Worm (Caenorhabditis elegans) whole organism, L4 larva: ENCODE data around the gene T19C4.5.
A peak's percentile ranks its signal among the peaks of the same experiment; 100 is the strongest.

Source experiments
- D1046.2 ChIP-seq: fragments of 200-800 bp; sonication (Bioruptor generic); IDR thresholded peaks from 2 replicates; pipeline ENCODE4 v1.3.6; 2022; ENCODE audit warnings: missing genetic modification characterization, missing compliant biosample characterization
- F10B5.3 ChIP-seq: sonication (generic microtip); optimal IDR thresholded peaks from 2 replicates; lab custom pipeline; 2016; ENCODE audit warnings: mild to moderate bottlenecking, missing genetic modification characterization, missing compliant biosample characterization
- F37D6.2 ChIP-seq: sonication (generic microtip); optimal IDR thresholded peaks from 2 replicates; lab custom pipeline; 2016; ENCODE audit warnings: mild to moderate bottlenecking, missing genetic modification characterization, missing compliant biosample characterization
- F44E2.7 ChIP-seq: fragments of 200-800 bp; sonication (Bioruptor generic); IDR thresholded peaks from 2 replicates; pipeline ENCODE4 v2.1.2; 2022; ENCODE audit warnings: missing genetic modification characterization, missing compliant biosample characterization
- T20F7.1 ChIP-seq: fragments of 200-800 bp; sonication (Bioruptor generic); optimal IDR thresholded peaks from 2 replicates; lab custom pipeline; 2018; ENCODE audit warnings: mild to moderate bottlenecking, missing genetic modification characterization, missing compliant biosample characterization
- Y105C5A.15 ChIP-seq: fragments of 200-800 bp; sonication (Bioruptor generic); IDR thresholded peaks from 2 replicates; pipeline ENCODE4 v1.3.6; 2022; ENCODE audit warnings: missing genetic modification characterization, missing compliant biosample characterization
- Y5F2A.4 ChIP-seq: fragments of 200-800 bp; sonication (Bioruptor generic); optimal IDR thresholded peaks from 2 replicates; lab custom pipeline; 2018; ENCODE audit warnings: mild to moderate bottlenecking, missing genetic modification characterization, missing compliant biosample characterization
- Y75B8A.6 ChIP-seq: fragments of 200-800 bp; sonication (Bioruptor generic); IDR thresholded peaks from 2 replicates; pipeline ENCODE4 v1.3.6; 2022; ENCODE audit warnings: missing genetic modification reagents, missing genetic modification characterization, missing compliant biosample characterization
- ZK337.2 ChIP-seq: fragments of 200-800 bp; sonication (Bioruptor generic); IDR thresholded peaks from 2 replicates; pipeline ENCODE4 v1.3.6; 2022; ENCODE audit warnings: missing genetic modification reagents, missing genetic modification characterization, missing compliant biosample characterization
- arid-1 ChIP-seq: fragments of 200-800 bp; sonication (Bioruptor generic); conservative IDR thresholded peaks from 2 replicates; pipeline ENCODE4 v1.3.6; 2022; ENCODE audit warnings: missing genetic modification reagents, missing genetic modification characterization, missing compliant biosample characterization
- attf-4 ChIP-seq: sonication (generic microtip); optimal IDR thresholded peaks from 3 replicates; lab custom pipeline; 2017; ENCODE audit warnings: missing biosample characterization, missing genetic modification characterization
- ctbp-1 ChIP-seq: fragments of 200-800 bp; sonication (Bioruptor generic); IDR thresholded peaks from 2 replicates; pipeline ENCODE4 v1.3.6; 2022; ENCODE audit warnings: missing genetic modification reagents, missing genetic modification characterization, missing compliant biosample characterization
- daf-16 ChIP-seq, 3 experiments: sonication (generic microtip); optimal IDR thresholded peaks; 2 replicates each; lab custom pipeline; 2016 to 2017; ENCODE audit warnings: missing genetic modification characterization in 3 of 3, missing genetic modification reagents in 3 of 3, mild to moderate bottlenecking in 2 of 3, missing compliant biosample characterization in 2 of 3, missing biosample characterization in 1 of 3, moderate library complexity in 1 of 3
- egl-27 ChIP-seq: sonication (generic microtip); optimal IDR thresholded peaks from 3 replicates; lab custom pipeline; 2017; ENCODE audit warnings: missing biosample characterization, missing genetic modification reagents, missing genetic modification characterization
- egl-43 ChIP-seq: fragments of 200-800 bp; sonication (Bioruptor generic); IDR thresholded peaks from 2 replicates; pipeline ENCODE4 v1.3.6; 2022; ENCODE audit warnings: missing genetic modification reagents, missing genetic modification characterization, missing compliant biosample characterization
- fkh-10 ChIP-seq: fragments of 150-350 bp; optimal IDR thresholded peaks from 2 replicates; lab custom pipeline; 2014; ENCODE audit warnings: missing biosample characterization, missing genetic modification reagents, missing genetic modification characterization
- fos-1 ChIP-seq: fragments of 150-350 bp; optimal IDR thresholded peaks from 2 replicates; lab custom pipeline; 2014; ENCODE audit warnings: missing biosample characterization, missing genetic modification characterization
- gei-8 ChIP-seq: fragments of 200-800 bp; sonication (Bioruptor generic); optimal IDR thresholded peaks from 2 replicates; lab custom pipeline; 2018; ENCODE audit warnings: mild to moderate bottlenecking, missing genetic modification characterization, missing compliant biosample characterization
- hif-1 ChIP-seq, 2 experiments: sonication (generic microtip); optimal IDR thresholded peaks; 2 replicates each; lab custom pipeline; 2016 to 2017; ENCODE audit warnings: missing compliant biosample characterization in 2 of 2, missing genetic modification characterization in 2 of 2, missing genetic modification reagents in 2 of 2, missing genotype in 2 of 2, mild to moderate bottlenecking in 1 of 2
- hlh-30 ChIP-seq: sonication (generic microtip); optimal IDR thresholded peaks from 2 replicates; lab custom pipeline; 2017; ENCODE audit warnings: antibody characterized with exemption, mild to moderate bottlenecking, missing genetic modification characterization, missing compliant biosample characterization; ENCODE audit not compliant: insufficient read depth
- lin-1 ChIP-seq: fragments of 200-800 bp; sonication (Bioruptor generic); IDR thresholded peaks from 2 replicates; pipeline ENCODE4 v1.3.6; 2022; ENCODE audit warnings: missing genetic modification reagents, missing genetic modification characterization, missing compliant biosample characterization
- lin-13 ChIP-seq: fragments of 150-350 bp; optimal IDR thresholded peaks from 2 replicates; lab custom pipeline; 2014; ENCODE audit warnings: missing biosample characterization, missing genetic modification reagents, missing genetic modification characterization
- lir-3 ChIP-seq: sonication (generic microtip); optimal IDR thresholded peaks from 2 replicates; lab custom pipeline; 2016; ENCODE audit warnings: mild to moderate bottlenecking, missing genetic modification characterization, missing compliant biosample characterization
- lsy-2 ChIP-seq, 2 experiments: fragments of 150-350 bp in 1 of 2; sonication (generic microtip) in 1 of 2; optimal IDR thresholded peaks; 2 replicates each; lab custom pipeline; 2014 to 2017; ENCODE audit warnings: missing biosample characterization in 2 of 2, missing genetic modification characterization in 2 of 2
- mdt-29 ChIP-seq: fragments of 200-800 bp; sonication (Bioruptor generic); IDR thresholded peaks from 2 replicates; pipeline ENCODE4 v1.3.6; 2022; ENCODE audit warnings: missing genetic modification reagents, missing genetic modification characterization, missing compliant biosample characterization
- mep-1 ChIP-seq: fragments of 150-350 bp; sonication (generic microtip); optimal IDR thresholded peaks from 3 replicates; lab custom pipeline; 2014; ENCODE audit warnings: missing biosample characterization, missing genetic modification characterization
- mes-2 ChIP-seq: sonication (generic microtip); optimal IDR thresholded peaks from 2 replicates; lab custom pipeline; 2016; ENCODE audit warnings: missing genotype, mild to moderate bottlenecking, missing genetic modification characterization, missing compliant biosample characterization; ENCODE audit not compliant: poor library complexity, severe bottlenecking
- mxl-2 ChIP-seq: fragments of 200-800 bp; sonication (Bioruptor generic); conservative IDR thresholded peaks from 2 replicates; pipeline ENCODE4 v1.3.6; 2022; ENCODE audit warnings: missing genetic modification reagents, missing genetic modification characterization, missing compliant biosample characterization
- mxl-3 ChIP-seq: fragments of 200-800 bp; sonication (Bioruptor generic); optimal IDR thresholded peaks from 2 replicates; lab custom pipeline; 2018; ENCODE audit warnings: mild to moderate bottlenecking, missing genetic modification characterization, missing compliant biosample characterization
- nhr-102 ChIP-seq: sonication (generic microtip); optimal IDR thresholded peaks from 2 replicates; lab custom pipeline; 2016; ENCODE audit warnings: mild to moderate bottlenecking, missing genetic modification characterization, moderate library complexity, missing compliant biosample characterization
- nhr-111 ChIP-seq: fragments of 200-800 bp; sonication (Bioruptor generic); optimal IDR thresholded peaks from 2 replicates; lab custom pipeline; 2018; ENCODE audit warnings: mild to moderate bottlenecking, missing genetic modification characterization, missing compliant biosample characterization
- nhr-25 ChIP-seq: sonication (generic microtip); optimal IDR thresholded peaks from 2 replicates; lab custom pipeline; 2017; ENCODE audit warnings: missing genetic modification characterization, mild to moderate bottlenecking, missing compliant biosample characterization, antibody characterized with exemption, moderate library complexity, borderline replicate concordance; ENCODE audit not compliant: insufficient read depth
- nhr-41 ChIP-seq: fragments of 200-800 bp; sonication (Bioruptor generic); IDR thresholded peaks from 2 replicates; pipeline ENCODE4 v1.3.6; 2022; ENCODE audit warnings: missing genetic modification reagents, missing genetic modification characterization, missing compliant biosample characterization
- nhr-42 ChIP-seq: fragments of 200-800 bp; sonication (Bioruptor generic); IDR thresholded peaks from 2 replicates; pipeline ENCODE4 v1.3.6; 2022; ENCODE audit warnings: missing genetic modification characterization, missing compliant biosample characterization
- nhr-48 ChIP-seq: sonication (generic microtip); optimal IDR thresholded peaks from 2 replicates; lab custom pipeline; 2016; ENCODE audit warnings: mild to moderate bottlenecking, missing genetic modification characterization, missing compliant biosample characterization
- nhr-6 ChIP-seq: fragments of 150-350 bp; optimal IDR thresholded peaks from 2 replicates; lab custom pipeline; 2014; ENCODE audit warnings: missing biosample characterization, missing genetic modification characterization
- pqm-1 ChIP-seq: sonication (generic microtip); optimal IDR thresholded peaks from 2 replicates; lab custom pipeline; 2017; ENCODE audit warnings: missing biosample characterization, missing genetic modification characterization
- rbr-2 ChIP-seq: sonication (generic microtip); optimal IDR thresholded peaks from 2 replicates; lab custom pipeline; 2016; ENCODE audit warnings: missing genotype, missing genetic modification characterization, missing compliant biosample characterization
- saeg-2 ChIP-seq: fragments of 200-800 bp; sonication (Bioruptor generic); IDR thresholded peaks from 2 replicates; pipeline ENCODE4 v1.3.6; 2022; ENCODE audit warnings: missing genetic modification reagents, missing genetic modification characterization, missing compliant biosample characterization
- sdz-12 ChIP-seq: fragments of 200-800 bp; sonication (Bioruptor generic); optimal IDR thresholded peaks from 2 replicates; lab custom pipeline; 2018; ENCODE audit warnings: mild to moderate bottlenecking, missing genetic modification characterization, missing compliant biosample characterization
- set-16 ChIP-seq: fragments of 200-800 bp; sonication (Bioruptor generic); IDR thresholded peaks from 2 replicates; pipeline ENCODE4 v1.3.6; 2022; ENCODE audit warnings: missing genetic modification reagents, missing genetic modification characterization, missing compliant biosample characterization
- skn-1 ChIP-seq: fragments of 150-350 bp; optimal IDR thresholded peaks from 2 replicates; lab custom pipeline; 2014; ENCODE audit warnings: missing biosample characterization, missing genetic modification characterization
- spr-1 ChIP-seq: sonication (generic microtip); optimal IDR thresholded peaks from 2 replicates; lab custom pipeline; 2016; ENCODE audit warnings: mild to moderate bottlenecking, missing genetic modification characterization, missing compliant biosample characterization
- tag-97 ChIP-seq: fragments of 200-800 bp; sonication (Bioruptor generic); IDR thresholded peaks from 2 replicates; pipeline ENCODE4 v1.3.6; 2022; ENCODE audit warnings: missing genetic modification characterization, missing compliant biosample characterization
- unc-62 ChIP-seq, 3 experiments: fragments of 150-350 bp in 1 of 3; sonication (generic microtip); optimal IDR thresholded peaks in 2 of 3; peaks in 1 of 3; 1 replicate in 1 of 3; 2 replicates in 2 of 3; lab custom pipeline; 2014 to 2017; ENCODE audit warnings: missing biosample characterization in 3 of 3, missing genetic modification characterization in 3 of 3, missing genetic modification reagents in 3 of 3, missing genotype in 1 of 3
- zfp-2 ChIP-seq: sonication (generic microtip); optimal IDR thresholded peaks from 2 replicates; lab custom pipeline; 2016; ENCODE audit warnings: mild to moderate bottlenecking, missing genetic modification characterization, missing compliant biosample characterization
- zip-11 ChIP-seq: fragments of 200-800 bp; sonication (Bioruptor generic); IDR thresholded peaks from 2 replicates; pipeline ENCODE4 v1.3.6; 2022; ENCODE audit warnings: missing genetic modification characterization, missing compliant biosample characterization

Gene T19C4.5

ce11 chrV:11146958-11147779 is 24.8 kb upstream of the T19C4.5 start, which contains the start of the genes T19C4.24 and nlp-33 (continued):
- TF ChIP-seq lsy-2 (tag; optimal IDR thresholded peaks at IDR 0.05; lab: Kevin White, UChicago) (no peak), attf-4 (tag; lab: Kevin White, UChicago) (no peak), daf-16 (GFP tag; optimal IDR thresholded peaks at IDR 0.05; lab: Kevin White, UChicago) (no peak), daf-16 (tag; optimal IDR thresholded peaks at IDR 0.05; lab: Kevin White, UChicago) (no peak), F10B5.3 (tag; lab: Kevin White, UChicago) (no peak), hlh-30 (tag; lab: Kevin White, UChicago) (peak; percentile 49), saeg-2 (no peak), zfp-2 (tag; lab: Kevin White, UChicago) (no peak), lir-3 (tag; lab: Kevin White, UChicago) (no peak), set-16 (GFP tag; lab: Robert Waterston, UW) (no peak), Y5F2A.4 (GFP tag; lab: Kevin White, UChicago) (no peak), mxl-3 (no peak), nhr-102 (no peak), tag-97 (GFP tag; lab: Robert Waterston, UW) (no peak), egl-27 (tag; lab: Kevin White, UChicago) (no peak), rbr-2 (tag; lab: Kevin White, UChicago) (no peak), sdz-12 (no peak), hif-1 (tag; optimal IDR thresholded peaks at IDR 0.05; lab: Kevin White, UChicago) (no peak), nhr-111 (no peak), nhr-6 (no peak), F37D6.2 (tag; lab: Kevin White, UChicago) (no peak), mes-2 (tag; lab: Kevin White, UChicago) (no peak), mep-1 (tag; lab: Kevin White, UChicago) (no peak), fkh-10 (GFP tag; lab: Kevin White, UChicago) (no peak), ZK337.2 (GFP tag; lab: Robert Waterston, UW) (no peak), T20F7.1 (GFP tag; lab: Kevin White, UChicago) (no peak), unc-62 (GFP tag; optimal IDR thresholded peaks at IDR 0.05 in 1 of 2; lab: Kevin White, UChicago) (peak in 1 of 2 experiments; percentile 97), unc-62 (tag; optimal IDR thresholded peaks at IDR 0.05; lab: Kevin White, UChicago) (no peak), skn-1 (no peak), gei-8 (GFP tag; lab: Kevin White, UChicago) (peak; percentile 50), pqm-1 (tag; lab: Kevin White, UChicago) (no peak), nhr-41 (GFP tag; lab: Robert Waterston, UW) (no peak), mdt-29 (GFP tag; lab: Robert Waterston, UW) (no peak), fos-1 (no peak), Y75B8A.6 (no peak), D1046.2 (GFP tag; lab: Robert Waterston, UW) (no peak), Y105C5A.15 (GFP tag; lab: Robert Waterston, UW) (no peak), lin-1 (GFP tag; lab: Robert Waterston, UW) (no peak), nhr-42 (no peak), F44E2.7 (GFP tag; lab: Robert Waterston, UW) (no peak), nhr-25 (peak; percentile 78), nhr-48 (tag; lab: Kevin White, UChicago) (no peak), egl-43 (GFP tag; lab: Robert Waterston, UW) (0 out of 2 replicates have a peak, but pooled peaks have one; percentile 14), zip-11 (GFP tag; lab: Robert Waterston, UW) (no peak), mxl-2 (GFP tag; lab: Robert Waterston, UW) (0 out of 2 replicates have a peak, but pooled peaks have one; percentile 50), lin-13 (GFP tag; lab: Kevin White, UChicago) (no peak), spr-1 (tag; lab: Kevin White, UChicago) (no peak), arid-1 (GFP tag; lab: Robert Waterston, UW) (no peak), ctbp-1 (GFP tag; lab: Robert Waterston, UW) (0 out of 2 replicates have a peak, but pooled peaks have one; percentile 15)
- TF ChIP-seq, all 104 proteins: peak for 9
